Fruit fly (Drosophila melanogaster) whole organism, embryonic: Measurements from ENCODE around the gene CG3999.
A peak's percentile ranks its signal among the peaks of the same experiment; 100 is the strongest.

Experiments
- Abd-B ChIP-seq: fragments of 200-800 bp; sonication (Bioruptor generic); optimal IDR thresholded peaks from 2 replicates; lab custom pipeline; 2018; ENCODE audit warnings: missing biosample characterization, mild to moderate bottlenecking, missing genetic modification characterization, moderate library complexity
- CG1024 ChIP-seq: fragments of 200-800 bp; sonication (Bioruptor generic); IDR thresholded peaks from 2 replicates; pipeline ENCODE4 v1.3.6; 2022; ENCODE audit warnings: missing biosample characterization, missing genetic modification characterization
- CG11504 ChIP-seq: fragments of 200-800 bp; sonication (Bioruptor generic); optimal IDR thresholded peaks from 3 replicates; lab custom pipeline; 2019; ENCODE audit warnings: missing biosample characterization, mild to moderate bottlenecking, missing genetic modification characterization, moderate library complexity
- CG11723 ChIP-seq: fragments of 200-800 bp; sonication (Bioruptor generic); optimal IDR thresholded peaks from 2 replicates; lab custom pipeline; 2017; ENCODE audit warnings: missing biosample characterization, mild to moderate bottlenecking, missing genetic modification characterization
- CG12104 ChIP-seq: fragments of 200-800 bp; sonication (Bioruptor generic); optimal IDR thresholded peaks from 3 replicates; lab custom pipeline; 2016; ENCODE audit warnings: missing biosample characterization, missing genetic modification characterization
- CG12155 ChIP-seq: fragments of 200-800 bp; sonication (Bioruptor generic); optimal IDR thresholded peaks from 3 replicates; lab custom pipeline; 2016; ENCODE audit warnings: missing biosample characterization, missing genetic modification characterization
- CG13424 ChIP-seq: fragments of 200-800 bp; sonication (Bioruptor generic); optimal IDR thresholded peaks from 2 replicates; lab custom pipeline; 2019; ENCODE audit warnings: missing biosample characterization, mild to moderate bottlenecking, missing genetic modification characterization, moderate library complexity
- CG15269 ChIP-seq: fragments of 200-800 bp; sonication (Bioruptor generic); optimal IDR thresholded peaks from 2 replicates; lab custom pipeline; 2018; ENCODE audit warnings: missing biosample characterization, mild to moderate bottlenecking, missing genetic modification characterization, moderate library complexity
- CG15479 ChIP-seq: fragments of 200-800 bp; sonication (Bioruptor generic); optimal IDR thresholded peaks from 3 replicates; lab custom pipeline; 2019; ENCODE audit warnings: missing biosample characterization, mild to moderate bottlenecking, missing genetic modification characterization, moderate library complexity
- CG15514 ChIP-seq: fragments of 200-800 bp; sonication (Bioruptor generic); optimal IDR thresholded peaks from 3 replicates; lab custom pipeline; 2017; ENCODE audit warnings: missing biosample characterization, missing genetic modification characterization, mild to moderate bottlenecking, moderate library complexity, missing genetic modification reagents
- CG15601 ChIP-seq: fragments of 200-800 bp; sonication (Bioruptor generic); optimal IDR thresholded peaks from 3 replicates; lab custom pipeline; 2019; ENCODE audit warnings: missing biosample characterization, mild to moderate bottlenecking, missing genetic modification characterization, moderate library complexity
- CG17361 ChIP-seq: fragments of 200-800 bp; sonication (Bioruptor generic); IDR thresholded peaks from 3 replicates; pipeline ENCODE4 v1.3.6; 2022; ENCODE audit warnings: missing biosample characterization, missing genetic modification characterization
- CG31441 ChIP-seq: fragments of 200-800 bp; sonication (Bioruptor generic); IDR thresholded peaks from 2 replicates; pipeline ENCODE4 v1.3.6; 2022; ENCODE audit warnings: missing biosample characterization, missing genetic modification characterization
- CG34376 ChIP-seq: fragments of 200-800 bp; sonication (Bioruptor generic); optimal IDR thresholded peaks from 2 replicates; lab custom pipeline; 2018; ENCODE audit warnings: missing biosample characterization, mild to moderate bottlenecking, missing genetic modification characterization
- CG7839 ChIP-seq: fragments of 200-800 bp; sonication (Bioruptor generic); optimal IDR thresholded peaks from 3 replicates; lab custom pipeline; 2018; ENCODE audit warnings: missing biosample characterization, mild to moderate bottlenecking, missing genetic modification characterization, moderate library complexity
- CG7987 ChIP-seq: fragments of 200-800 bp; sonication (Bioruptor generic); optimal IDR thresholded peaks from 2 replicates; lab custom pipeline; 2018; ENCODE audit warnings: missing biosample characterization, mild to moderate bottlenecking, missing genetic modification characterization, moderate library complexity
- CG8359 ChIP-seq: fragments of 200-800 bp; sonication (Bioruptor generic); optimal IDR thresholded peaks from 2 replicates; lab custom pipeline; 2017; ENCODE audit warnings: missing biosample characterization, mild to moderate bottlenecking, missing genetic modification characterization, borderline replicate concordance
- Dfd ChIP-seq, 2 experiments: fragments of >200 bp; optimal IDR thresholded peaks; 2 replicates each; lab custom pipeline; 2017; ENCODE audit warnings: missing biosample characterization in 2 of 2, missing genetic modification characterization in 2 of 2
- Doc3 ChIP-seq: fragments of 200-800 bp; sonication (Bioruptor generic); IDR thresholded peaks from 3 replicates; pipeline ENCODE4 v1.3.6; 2022; ENCODE audit warnings: missing biosample characterization, missing genetic modification characterization; ENCODE audit not compliant: partially characterized antibody
- Drgx ChIP-seq: fragments of 200-800 bp; sonication (Bioruptor generic); IDR thresholded peaks from 2 replicates; pipeline ENCODE4 v1.3.6; 2022; ENCODE audit warnings: missing biosample characterization, missing genetic modification characterization
- E2f1 ChIP-seq: fragments of 200-800 bp; sonication (Bioruptor generic); IDR thresholded peaks from 2 replicates; pipeline ENCODE4 v1.3.6; 2022; ENCODE audit warnings: missing biosample characterization, missing genetic modification characterization
- Fer1 ChIP-seq: fragments of 200-800 bp; sonication (Bioruptor generic); optimal IDR thresholded peaks from 2 replicates; lab custom pipeline; 2017; ENCODE audit warnings: missing biosample characterization, mild to moderate bottlenecking, missing genetic modification characterization
- H15 ChIP-seq: fragments of 200-800 bp; sonication (Bioruptor generic); IDR thresholded peaks from 3 replicates; pipeline ENCODE4 v1.3.6; 2022; ENCODE audit warnings: missing biosample characterization, missing genetic modification characterization
- HLHmδ ChIP-seq: fragments of 200-800 bp; sonication (Bioruptor generic); optimal IDR thresholded peaks from 2 replicates; lab custom pipeline; 2018; ENCODE audit warnings: missing biosample characterization, mild to moderate bottlenecking, missing genetic modification characterization, moderate library complexity
- Hmx ChIP-seq: fragments of 200-800 bp; sonication (Bioruptor generic); optimal IDR thresholded peaks from 2 replicates; lab custom pipeline; 2016; ENCODE audit warnings: missing biosample characterization, missing genetic modification characterization
- Hsf ChIP-seq: fragments of 200-800 bp; sonication (Bioruptor generic); optimal IDR thresholded peaks from 3 replicates; lab custom pipeline; 2016; ENCODE audit warnings: missing biosample characterization, missing genetic modification characterization
- Med ChIP-seq: fragments of 200-800 bp; sonication (Bioruptor generic); peaks from one replicate; lab custom pipeline; 2016; ENCODE audit warnings: missing biosample characterization, missing genetic modification characterization, mild to moderate bottlenecking, inconsistent platforms, moderate library complexity
- Neu2 ChIP-seq: fragments of 200-800 bp; sonication (Bioruptor generic); optimal IDR thresholded peaks from 3 replicates; lab custom pipeline; 2016; ENCODE audit warnings: missing biosample characterization, missing genetic modification characterization, borderline replicate concordance
- Oli ChIP-seq: fragments of 200-800 bp; sonication (Bioruptor generic); optimal IDR thresholded peaks from 2 replicates; lab custom pipeline; 2018; ENCODE audit warnings: missing biosample characterization, mild to moderate bottlenecking, missing genetic modification characterization, moderate library complexity
- Ptx1 ChIP-seq: fragments of 200-800 bp; sonication (Bioruptor generic); IDR thresholded peaks from 2 replicates; pipeline ENCODE4 v1.3.6; 2022; ENCODE audit warnings: missing biosample characterization, missing genetic modification characterization
- Trl ChIP-seq, 3 experiments: fragments of >200 bp in 2 of 3; fragments of 200-800 bp in 1 of 3; sonication (Bioruptor generic) in 1 of 3; optimal IDR thresholded peaks; 2 replicates in 1 of 3; 3 replicates in 2 of 3; lab custom pipeline; 2016 to 2017; ENCODE audit warnings: missing biosample characterization in 1 of 3, missing genetic modification characterization in 1 of 3
- aop ChIP-seq: fragments of 200-800 bp; sonication (Bioruptor generic); IDR thresholded peaks from 2 replicates; pipeline ENCODE4 v1.3.6; 2022; ENCODE audit warnings: missing biosample characterization, missing genetic modification characterization
- bab2 ChIP-seq: fragments of 200-800 bp; sonication (Bioruptor generic); optimal IDR thresholded peaks from 2 replicates; lab custom pipeline; 2016; ENCODE audit warnings: missing biosample characterization, missing genetic modification characterization
- bcd ChIP-seq: fragments of 200-800 bp; sonication (Bioruptor generic); optimal IDR thresholded peaks from 2 replicates; lab custom pipeline; 2017; ENCODE audit warnings: missing biosample characterization, mild to moderate bottlenecking, missing genetic modification characterization
- cwo ChIP-seq: fragments of 200-800 bp; sonication (Bioruptor generic); optimal IDR thresholded peaks from 3 replicates; lab custom pipeline; 2017; ENCODE audit warnings: missing biosample characterization, missing genetic modification characterization, mild to moderate bottlenecking, moderate library complexity, missing genetic modification reagents
- dan ChIP-seq: fragments of 200-800 bp; sonication (Bioruptor generic); IDR thresholded peaks from 2 replicates; pipeline ENCODE4 v1.3.6; 2022; ENCODE audit warnings: missing biosample characterization, missing genetic modification characterization
- dimm ChIP-seq: fragments of 200-800 bp; sonication (Bioruptor generic); IDR thresholded peaks from 2 replicates; pipeline ENCODE4 v1.3.6; 2022; ENCODE audit warnings: missing biosample characterization, missing genetic modification characterization
- dmrt99B ChIP-seq: fragments of 200-800 bp; sonication (Bioruptor generic); optimal IDR thresholded peaks from 2 replicates; lab custom pipeline; 2018; ENCODE audit warnings: missing biosample characterization, mild to moderate bottlenecking, missing genetic modification characterization, moderate library complexity
- eyg ChIP-seq: fragments of 200-800 bp; sonication (Bioruptor generic); optimal IDR thresholded peaks from 3 replicates; lab custom pipeline; 2016; ENCODE audit warnings: missing biosample characterization, missing genetic modification characterization
- her ChIP-seq: fragments of 200-800 bp; sonication (Bioruptor generic); optimal IDR thresholded peaks from 2 replicates; lab custom pipeline; 2016; ENCODE audit warnings: missing biosample characterization, missing genetic modification characterization
- nau ChIP-seq: fragments of 200-800 bp; sonication (Bioruptor generic); optimal IDR thresholded peaks from 3 replicates; lab custom pipeline; 2017; ENCODE audit warnings: missing biosample characterization, mild to moderate bottlenecking, missing genetic modification characterization, missing genetic modification reagents
- otp ChIP-seq: fragments of 200-800 bp; sonication (Bioruptor generic); IDR thresholded peaks from 3 replicates; pipeline ENCODE4, ENCODE4 v1.3.6; 2022; ENCODE audit warnings: missing biosample characterization, missing genetic modification characterization
- pum ChIP-seq: fragments of 200-800 bp; sonication (Bioruptor generic); optimal IDR thresholded peaks from 2 replicates; lab custom pipeline; 2016; ENCODE audit warnings: missing biosample characterization, missing genetic modification characterization
- rib ChIP-seq: fragments of 200-800 bp; sonication (Bioruptor generic); IDR thresholded peaks from 2 replicates; pipeline ENCODE4 v1.3.6; 2022; ENCODE audit warnings: missing biosample characterization, missing genetic modification characterization
- row ChIP-seq: fragments of 200-800 bp; sonication (Bioruptor generic); IDR thresholded peaks from 3 replicates; pipeline ENCODE4 v1.3.6; 2022; ENCODE audit warnings: missing biosample characterization, missing genetic modification characterization
- seq ChIP-seq: fragments of 200-800 bp; sonication (Bioruptor generic); IDR thresholded peaks from 2 replicates; pipeline ENCODE4 v1.3.6; 2022; ENCODE audit warnings: missing biosample characterization, missing genetic modification characterization
- sima ChIP-seq: fragments of 200-800 bp; sonication (Bioruptor generic); optimal IDR thresholded peaks from 2 replicates; lab custom pipeline; 2016; ENCODE audit warnings: missing biosample characterization, missing genetic modification characterization
- slou ChIP-seq: fragments of 200-800 bp; sonication (Bioruptor generic); optimal IDR thresholded peaks from 3 replicates; lab custom pipeline; 2016; ENCODE audit warnings: missing biosample characterization, missing genetic modification characterization
- tio ChIP-seq: fragments of 200-800 bp; sonication (Bioruptor generic); optimal IDR thresholded peaks from 2 replicates; lab custom pipeline; 2017; ENCODE audit warnings: missing biosample characterization, missing genetic modification characterization, inconsistent platforms
- ttk ChIP-seq: fragments of 200-800 bp; sonication (Bioruptor generic); IDR thresholded peaks from 2 replicates; pipeline ENCODE4 v2.1.2; 2022; ENCODE audit warnings: missing biosample characterization, missing genetic modification characterization

CG3999 gene

DNA sequence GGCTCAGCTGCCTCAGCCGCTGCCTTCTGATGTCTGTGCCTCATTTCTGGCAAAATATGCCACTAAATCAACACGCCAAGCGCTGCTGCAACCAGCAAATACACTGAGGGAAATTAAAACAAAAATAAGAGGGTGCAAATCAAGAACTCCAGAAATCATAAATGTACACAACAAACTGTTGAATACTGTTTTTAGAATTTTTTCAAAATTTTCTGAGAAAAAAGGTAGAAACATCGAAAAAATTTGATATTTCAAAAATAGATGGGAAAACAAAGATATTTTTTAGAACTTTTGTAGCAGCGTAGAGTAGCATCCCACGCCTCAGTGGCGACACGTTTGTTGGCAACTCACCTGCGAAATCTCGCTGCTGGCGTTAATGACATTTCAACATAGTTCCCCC, 21.4 kb downstream of the CG3999 start (continued):
- TF ChIP-seq CG15269 (tag; lab: Kevin White, UChicago) (peak; percentile 38), her (GFP tag; lab: Kevin White, UChicago) (no peak), eyg (GFP tag; lab: Kevin White, UChicago) (peak; percentile 4), HLHmδ (GFP tag; lab: Kevin White, UChicago) (no peak), CG11723 (GFP tag; lab: Kevin White, UChicago) (no peak), CG31441 (GFP tag; lab: Robert Waterston, UW) (peak; percentile 19; the same call in 1 of the 2 replicates), CG34376 (GFP tag; lab: Kevin White, UChicago) (no peak), sima (no peak), tio (GFP tag; lab: Kevin White, UChicago) (no peak), CG11504 (tag; lab: Kevin White, UChicago) (peak; percentile 57), bab2 (GFP tag; lab: Kevin White, UChicago) (peak; percentile 6), CG7839 (tag; lab: Kevin White, UChicago) (peak; percentile 41), otp (GFP tag; lab: Robert Waterston, UW) (no peak), dan (GFP tag; lab: Robert Waterston, UW) (no peak), CG12104 (GFP tag; lab: Kevin White, UChicago) (no peak), CG15479 (GFP tag; lab: Kevin White, UChicago) (no peak), aop (GFP tag; lab: Robert Waterston, UW) (no peak), Abd-B (no peak), CG7987 (GFP tag; lab: Kevin White, UChicago) (no peak), bcd (GFP tag; lab: Kevin White, UChicago) (no peak), pum (GFP tag; lab: Kevin White, UChicago) (no peak), Oli (peak; percentile 12), seq (GFP tag; lab: Robert Waterston, UW) (0 out of 2 replicates have a peak, but pooled peaks have one; percentile 44), cwo (GFP tag; lab: Kevin White, UChicago) (no peak), CG15601 (tag; lab: Kevin White, UChicago) (no peak), Hsf (GFP tag; lab: Kevin White, UChicago) (no peak), dmrt99B (tag; lab: Kevin White, UChicago) (peak; percentile 52), rib (GFP tag; lab: Robert Waterston, UW) (no peak), Med (peak; percentile 53), dimm (GFP tag; lab: Robert Waterston, UW) (no peak), Drgx (GFP tag; lab: Robert Waterston, UW) (peak; percentile 76), Trl (optimal IDR thresholded peaks at IDR 0.05; lab: Kevin White, UChicago) (no peak), Trl (GFP tag; optimal IDR thresholded peaks at IDR 0.05; lab: Kevin White, UChicago) (no peak), Ptx1 (GFP tag; lab: Robert Waterston, UW) (peak; percentile 45; the same call in 1 of the 2 replicates), Fer1 (peak; percentile 8), Dfd (GFP tag; optimal IDR thresholded peaks at IDR 0.05; lab: Kevin White, UChicago) (no peak), CG8359 (GFP tag; lab: Kevin White, UChicago) (no peak), CG15514 (GFP tag; lab: Kevin White, UChicago) (no peak), H15 (GFP tag; lab: Robert Waterston, UW) (no peak), slou (no peak), row (GFP tag; lab: Robert Waterston, UW) (peak; percentile 50), Neu2 (GFP tag; lab: Kevin White, UChicago) (no peak), E2f1 (GFP tag; lab: Robert Waterston, UW) (no peak), nau (no peak), ttk (GFP tag; lab: Robert Waterston, UW) (0 out of 2 replicates have a peak, but pooled peaks have one; percentile 31), CG12155 (no peak), CG17361 (0 out of 3 replicates have a peak, but pooled peaks have one; percentile 33), Doc3 (GFP tag; lab: Robert Waterston, UW) (no peak), Hmx (GFP tag; lab: Kevin White, UChicago) (no peak), CG1024 (0 out of 2 replicates have a peak, but pooled peaks have one; percentile 39), CG13424 (tag; lab: Kevin White, UChicago) (peak; percentile 29)
